Worm (Caenorhabditis elegans) whole organism, L1 larva: ENCODE results near the gene Y39G8B.10.

Experiments
- C34B4.2 ChIP-seq: sonication (generic microtip); optimal IDR thresholded peaks from 2 replicates; lab custom pipeline; 2017; ENCODE audit warnings: mild to moderate bottlenecking, missing genetic modification characterization, missing compliant biosample characterization
- aha-1 ChIP-seq: fragments of 150-350 bp; optimal IDR thresholded peaks from 2 replicates; lab custom pipeline; 2014; ENCODE audit warnings: missing biosample characterization, missing genetic modification characterization
- dpl-1 ChIP-seq, 3 experiments: fragments of 150-350 bp in 2 of 3; sonication (generic microtip) in 1 of 3; optimal IDR thresholded peaks; 2 replicates each; lab custom pipeline; 2014 to 2017; ENCODE audit warnings: missing biosample characterization in 3 of 3, missing genetic modification characterization in 3 of 3, missing genetic modification reagents in 3 of 3
- egl-27 ChIP-seq, 2 experiments: fragments of 150-350 bp in 1 of 2; sonication (generic microtip); optimal IDR thresholded peaks; 3 replicates each; lab custom pipeline; 2017 to 2018; ENCODE audit warnings: missing biosample characterization in 2 of 2, missing genetic modification characterization in 2 of 2, missing genetic modification reagents in 2 of 2
- grh-1 ChIP-seq: fragments of 200-800 bp; sonication (Bioruptor generic); IDR thresholded peaks from 2 replicates; pipeline ENCODE4 v1.3.6; 2022; ENCODE audit warnings: missing genetic modification reagents, missing genetic modification characterization, missing compliant biosample characterization
- lin-15B ChIP-seq: fragments of 150-350 bp; sonication (generic microtip); optimal IDR thresholded peaks from 3 replicates; lab custom pipeline; 2014; ENCODE audit warnings: missing biosample characterization, missing genetic modification characterization
- lin-39 ChIP-seq: fragments of 150-350 bp; optimal IDR thresholded peaks from 2 replicates; lab custom pipeline; 2014; ENCODE audit warnings: missing biosample characterization, missing genetic modification reagents, missing genetic modification characterization
- nhr-77 ChIP-seq: fragments of 150-350 bp; optimal IDR thresholded peaks from 2 replicates; lab custom pipeline; 2014; ENCODE audit warnings: missing biosample characterization, missing genetic modification characterization
- rnt-1 ChIP-seq: sonication (generic microtip); optimal IDR thresholded peaks from 2 replicates; lab custom pipeline; 2016; ENCODE audit warnings: mild to moderate bottlenecking, missing genetic modification characterization, moderate library complexity, missing compliant biosample characterization
- snpc-4 ChIP-seq: fragments of 150-350 bp; optimal IDR thresholded peaks from 2 replicates; lab custom pipeline; 2014; ENCODE audit warnings: missing biosample characterization, missing genetic modification characterization
- sox-4 ChIP-seq: sonication (generic microtip); optimal IDR thresholded peaks from 2 replicates; lab custom pipeline; 2016; ENCODE audit warnings: missing genetic modification characterization, missing compliant biosample characterization
- unc-62 ChIP-seq: fragments of 150-350 bp; optimal IDR thresholded peaks from 2 replicates; lab custom pipeline; 2014; ENCODE audit warnings: missing biosample characterization, missing genetic modification reagents, missing genetic modification characterization
- ztf-11 ChIP-seq, 2 experiments: sonication (generic microtip); optimal IDR thresholded peaks; 2 replicates each; lab custom pipeline; 2016 to 2017; ENCODE audit warnings: missing genetic modification characterization in 2 of 2, missing biosample characterization in 1 of 2, missing compliant biosample characterization in 1 of 2

- TF ChIP-seq snpc-4 (tag; lab: Kevin White, UChicago): no peak
- TF ChIP-seq unc-62 (GFP tag; lab: Kevin White, UChicago): no peak
- no peak for TF ChIP-seq ztf-11 (tag; optimal IDR thresholded peaks at IDR 0.05; lab: Kevin White, UChicago)
- no peak for TF ChIP-seq sox-4 (tag; lab: Kevin White, UChicago)
- TF ChIP-seq lin-15B (tag; lab: Kevin White, UChicago): no peak
- TF ChIP-seq dpl-1 (GFP tag; optimal IDR thresholded peaks at IDR 0.05; lab: Kevin White, UChicago): no peak
- no peak for TF ChIP-seq egl-27 (tag; optimal IDR thresholded peaks at IDR 0.05; lab: Kevin White, UChicago)
- no peak for TF ChIP-seq lin-39 (tag; lab: Kevin White, UChicago)
- TF ChIP-seq aha-1 (tag; lab: Kevin White, UChicago): no peak
- no peak for TF ChIP-seq grh-1 (GFP tag; lab: Robert Waterston, UW)
- TF ChIP-seq rnt-1 (tag; lab: Kevin White, UChicago): no peak
- no peak for TF ChIP-seq C34B4.2 (tag; lab: Kevin White, UChicago)
- TF ChIP-seq nhr-77 (tag; lab: Kevin White, UChicago): no peak
Observed at ce11 chrII:13966242-13966641, 16.7 kb downstream of the Y39G8B.10 start, which contains the start of gene W07G1.7.
